Fruit fly (Drosophila melanogaster) whole organism, pupa: ENCODE results near the gene CG43799.

Experiments used
- CG10348 ChIP-seq: fragments of 200-800 bp; sonication (Bioruptor generic); IDR thresholded peaks from 2 replicates; pipeline ENCODE4 v1.3.6; 2022; ENCODE audit warnings: missing biosample characterization, missing genetic modification characterization
- CG14655 ChIP-seq: fragments of 200-800 bp; sonication (Bioruptor generic); optimal IDR thresholded peaks from 3 replicates; lab custom pipeline; 2017; ENCODE audit warnings: mild to moderate bottlenecking, missing biosample characterization, missing genetic modification reagents, missing genetic modification characterization
- CG15710 ChIP-seq: fragments of 200-800 bp; sonication (Bioruptor generic); optimal IDR thresholded peaks from 2 replicates; lab custom pipeline; 2018; ENCODE audit warnings: missing biosample characterization, mild to moderate bottlenecking, missing genetic modification characterization, moderate library complexity
- CG9948 ChIP-seq: fragments of 200-800 bp; sonication (Bioruptor generic); optimal IDR thresholded peaks from 2 replicates; lab custom pipeline; 2018; ENCODE audit warnings: missing biosample characterization, mild to moderate bottlenecking, missing genetic modification characterization, moderate library complexity
- EcR ChIP-seq: fragments of 200-800 bp; sonication (Bioruptor generic); optimal IDR thresholded peaks from 3 replicates; lab custom pipeline; 2019; ENCODE audit warnings: missing biosample characterization, missing genetic modification characterization, mild to moderate bottlenecking, moderate library complexity, missing genetic modification reagents
- fd96Ca ChIP-seq: fragments of 200-800 bp; sonication (Bioruptor generic); IDR thresholded peaks from 3 replicates; pipeline ENCODE4 v1.3.6; 2022; ENCODE audit warnings: missing biosample characterization, missing genetic modification characterization
- gl ChIP-seq: fragments of 200-800 bp; sonication (Bioruptor generic); optimal IDR thresholded peaks from 2 replicates; lab custom pipeline; 2018; ENCODE audit warnings: missing biosample characterization, mild to moderate bottlenecking, missing genetic modification characterization

DNA sequence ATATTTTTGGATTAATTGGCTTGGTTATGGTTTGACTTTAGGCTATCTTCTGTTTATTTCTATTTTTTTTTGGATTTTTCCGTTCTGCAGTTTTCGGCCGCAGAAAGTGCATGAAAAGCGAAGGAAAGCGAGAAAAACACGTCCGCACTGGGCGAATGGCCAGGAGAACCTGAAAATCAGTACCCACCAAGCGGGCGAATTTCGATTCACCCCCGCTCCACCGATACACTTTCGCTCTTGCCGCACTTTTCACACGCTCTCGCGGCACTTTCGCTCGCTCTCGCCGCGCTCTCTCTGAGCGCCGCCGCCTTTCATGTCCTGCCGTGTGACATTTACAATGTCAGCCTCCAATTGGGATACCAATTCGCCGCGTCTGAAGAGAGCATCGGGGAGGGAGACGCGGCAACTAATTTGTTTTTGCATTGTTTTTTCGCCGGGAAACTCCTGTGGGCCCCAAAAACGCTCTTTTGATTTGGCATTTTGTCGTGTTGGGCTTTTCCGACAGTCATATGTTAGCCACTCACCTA, 21.8 kb downstream of the CG43799 start, which contains the start of gene Ndae1:
- TF ChIP-seq CG15710 (tag; lab: Kevin White, UChicago) (no peak), fd96Ca (0 out of 3 replicates have a peak, but pooled peaks have one; percentile 25), gl (no peak), CG14655 (GFP tag; lab: Kevin White, UChicago) (no peak), CG9948 (tag; lab: Kevin White, UChicago) (no peak), CG10348 (GFP tag; lab: Robert Waterston, UW) (no peak), EcR (no peak)
